Worm (Caenorhabditis elegans) whole organism, late embryonic: ENCODE data around the gene Y37H2A.7.

Source experiments
- F13H6.1 ChIP-seq: sonication (generic microtip); optimal IDR thresholded peaks from 2 replicates; lab custom pipeline; 2016; ENCODE audit warnings: missing genetic modification characterization, missing compliant biosample characterization
- ama-1 ChIP-seq: fragments of 150-350 bp; optimal IDR thresholded peaks from 2 replicates; lab custom pipeline; 2014
- ceh-14 ChIP-seq: sonication (generic microtip); optimal IDR thresholded peaks from 2 replicates; lab custom pipeline; 2016; ENCODE audit warnings: missing genotype, missing genetic modification characterization, missing compliant biosample characterization
- ceh-30 ChIP-seq: fragments of 150-350 bp; optimal IDR thresholded peaks from 2 replicates; lab custom pipeline; 2014; ENCODE audit warnings: missing biosample characterization, missing genetic modification characterization
- ceh-31 ChIP-seq: sonication (generic microtip); optimal IDR thresholded peaks from 2 replicates; lab custom pipeline; 2016; ENCODE audit warnings: missing genetic modification characterization, missing compliant biosample characterization
- dve-1 ChIP-seq: sonication (generic microtip); optimal IDR thresholded peaks from 2 replicates; lab custom pipeline; 2017; ENCODE audit warnings: antibody characterized with exemption, mild to moderate bottlenecking, missing genetic modification characterization, missing compliant biosample characterization
- elt-2 ChIP-seq: sonication (generic microtip); optimal IDR thresholded peaks from 2 replicates; lab custom pipeline; 2016; ENCODE audit warnings: missing genetic modification reagents, missing genetic modification characterization, missing compliant biosample characterization
- eyg-1 ChIP-seq: sonication (generic microtip); optimal IDR thresholded peaks from 2 replicates; lab custom pipeline; 2016; ENCODE audit warnings: missing genotype, missing genetic modification characterization, missing compliant biosample characterization
- fkh-10 ChIP-seq: fragments of 150-350 bp; optimal IDR thresholded peaks from 2 replicates; lab custom pipeline; 2014; ENCODE audit warnings: missing biosample characterization, missing genetic modification reagents, missing genetic modification characterization
- fkh-6 ChIP-seq: sonication (generic microtip); optimal IDR thresholded peaks from 2 replicates; lab custom pipeline; 2016; ENCODE audit warnings: missing genetic modification characterization, missing compliant biosample characterization
- hlh-13 ChIP-seq: fragments of 200-800 bp; sonication (Bioruptor generic); optimal IDR thresholded peaks from 2 replicates; lab custom pipeline; 2018; ENCODE audit warnings: mild to moderate bottlenecking, missing genetic modification characterization, missing compliant biosample characterization
- pqm-1 ChIP-seq: sonication (generic microtip); optimal IDR thresholded peaks from 2 replicates; lab custom pipeline; 2016; ENCODE audit warnings: missing genetic modification characterization, missing compliant biosample characterization
- sox-2 ChIP-seq: fragments of 200-800 bp; sonication (Bioruptor generic); IDR thresholded peaks from 2 replicates; pipeline ENCODE4 v1.3.6; 2022; ENCODE audit warnings: missing genetic modification reagents, missing genetic modification characterization, missing compliant biosample characterization
- unc-55 ChIP-seq: sonication (generic microtip); optimal IDR thresholded peaks from 2 replicates; lab custom pipeline; 2017; ENCODE audit warnings: missing biosample characterization, missing genetic modification reagents, missing genetic modification characterization

DNA sequence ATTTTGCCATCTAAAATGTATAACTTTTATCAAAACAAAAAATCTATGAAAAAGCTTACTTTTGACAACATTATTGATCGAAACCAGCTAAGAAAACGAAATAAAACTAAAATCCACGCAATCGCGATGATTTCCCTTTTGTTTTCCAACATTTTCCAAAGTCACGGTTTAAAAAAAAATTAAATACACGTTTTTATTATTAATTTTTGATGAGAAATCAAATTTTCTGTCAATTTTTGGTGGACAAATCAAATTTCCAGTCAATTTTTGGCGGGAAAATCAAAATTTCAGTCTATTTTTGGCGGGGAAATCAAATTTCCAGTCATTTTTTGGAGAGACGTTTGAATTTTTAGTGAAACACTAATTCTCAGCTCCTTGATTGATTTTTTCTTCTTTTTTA, 30.5 kb upstream of the Y37H2A.7 start, which contains the start of gene C14A6.5:
- TF ChIP-seq eyg-1, result no peak
- no peak for TF ChIP-seq ceh-14 (tag; lab: Kevin White, UChicago)
- no peak for TF ChIP-seq fkh-10 (GFP tag; lab: Kevin White, UChicago)
- no peak for TF ChIP-seq sox-2 (GFP tag; lab: Robert Waterston, UW)
- no peak for TF ChIP-seq F13H6.1 (tag; lab: Kevin White, UChicago)
- no peak for TF ChIP-seq hlh-13 (GFP tag; lab: Kevin White, UChicago)
- TF ChIP-seq ceh-30 (tag; lab: Kevin White, UChicago), result no peak
- no peak for TF ChIP-seq elt-2 (tag; lab: Kevin White, UChicago)
- no peak for TF ChIP-seq ama-1 (lab: Kevin White, UChicago)
- TF ChIP-seq dve-1 (tag; lab: Kevin White, UChicago), result no peak
- TF ChIP-seq fkh-6 (tag; lab: Kevin White, UChicago), result no peak
- no peak for TF ChIP-seq unc-55 (GFP tag; lab: Kevin White, UChicago)
- no peak for TF ChIP-seq pqm-1
- TF ChIP-seq ceh-31, result no peak
